Worm (Caenorhabditis elegans): ENCODE data around the gene B0563.5.
A peak's percentile ranks its signal among the peaks of the same experiment; 100 is the strongest.

The B0563.5 gene

ce11 chrX:9172733-9173132 is 26.8 kb downstream of the B0563.5 start:
- TF ChIP-seq snpc-1.1 (tag; optimal IDR thresholded peaks at IDR 0.05; ENCODE audit: insufficient read depth), result no peak
- no peak for TF ChIP-seq K11D2.4 (GFP tag; IDR thresholded peaks at IDR 0.05)
- TF ChIP-seq lsl-1 (GFP tag; optimal IDR thresholded peaks at IDR 0.05), result no peak

ce11 chrX:9174409-9174808 is 28.5 kb downstream of the B0563.5 start, which contains the start of gene B0563.8:
Gene B0563.8, minus strand, starts transcription at chrX:9174509.
- TF ChIP-seq egl-44 (GFP tag; IDR thresholded peaks at IDR 0.05) (no peak), Y67H2A.10 (GFP tag; conservative IDR thresholded peaks at IDR 0.05) (no peak), ztf-26 (tag; optimal IDR thresholded peaks at IDR 0.05) (no peak), ccch-3 (GFP tag; optimal IDR thresholded peaks at IDR 0.05) (no peak), madf-8 (GFP tag; conservative IDR thresholded peaks at IDR 0.05) (no peak), lir-1 (GFP tag; conservative IDR thresholded peaks at IDR 0.05) (no peak), rec-8 (tag; optimal IDR thresholded peaks at IDR 0.05) (no peak), Y79H2A.3 (GFP tag; conservative IDR thresholded peaks at IDR 0.05) (no peak), hrde-1 (tag; optimal IDR thresholded peaks at IDR 0.05; ENCODE audit: borderline replicate concordance) (no peak), Y56A3A.18 (GFP tag; IDR thresholded peaks at IDR 0.05) (no peak), lsl-1 (GFP tag; optimal IDR thresholded peaks at IDR 0.05) (no peak), egl-18 (GFP tag; IDR thresholded peaks at IDR 0.05) (no peak), nfyb-1 (GFP tag; IDR thresholded peaks at IDR 0.05) (no peak)

ce11 chrX:9180823-9181222 is 34.9 kb downstream of the B0563.5 start, which contains the start of gene Y81B9A.4:
Gene Y81B9A.4, minus strand, starts transcription at chrX:9180923.
- TF ChIP-seq akir-1 (GFP tag; optimal IDR thresholded peaks at IDR 0.05), result no peak
- no peak for TF ChIP-seq madf-10 (tag; optimal IDR thresholded peaks at IDR 0.05)
- no peak for TF ChIP-seq nhr-90 (tag; optimal IDR thresholded peaks at IDR 0.05)
- no peak for TF ChIP-seq lir-1 (GFP tag; conservative IDR thresholded peaks at IDR 0.05)

- TF ChIP-seq hmg-1.2 (GFP tag; IDR thresholded peaks at IDR 0.05) (no peak), rpc-1 (optimal IDR thresholded peaks at IDR 0.05) (no peak), rpc-1 (tag; optimal IDR thresholded peaks at IDR 0.05) (no peak)
Measured at ce11 chrX:9182140-9182539, 36.2 kb downstream of the B0563.5 start, which contains the start of gene Y81B9A.3. Gene Y81B9A.3, plus strand, starts transcription at chrX:9182440.

- TF ChIP-seq K11D2.4 (GFP tag; IDR thresholded peaks at IDR 0.05) (no peak), Y53F4B.3 (GFP tag; IDR thresholded peaks at IDR 0.05) (no peak)
Measured at ce11 chrX:9183836-9184235, 37.9 kb downstream of the B0563.5 start, which contains the start of gene Y81B9A.2. Gene Y81B9A.2, plus strand, starts transcription at chrX:9184136.

ce11 chrX:9191795-9192494 is 46.0 kb downstream of the B0563.5 start, which contains the start of gene Y81B9A.1:
Gene Y81B9A.1, plus strand, starts transcription at chrX:9192444.
- TF ChIP-seq rpc-1 (optimal IDR thresholded peaks at IDR 0.05) (peak; percentile 22), rpc-1 (tag; optimal IDR thresholded peaks at IDR 0.05) (peak; percentile 56), tbp1 (GFP tag; optimal IDR thresholded peaks at IDR 0.05) (peak; percentile 28), egrh-3 (GFP tag; IDR thresholded peaks at IDR 0.05) (peak; percentile 61; the same call in 1 of the 2 replicates), zfh-2 (GFP tag; conservative IDR thresholded peaks at IDR 0.05) (0 out of 2 replicates have a peak, but pooled peaks have one; percentile 20), attf-6 (GFP tag; IDR thresholded peaks at IDR 0.05) (0 out of 2 replicates have a peak, but pooled peaks have one; percentile 12), Y53G8AR.9 (GFP tag; conservative IDR thresholded peaks at IDR 0.05) (no peak), nhr-80 (tag; optimal IDR thresholded peaks at IDR 0.05) (no peak), ama-1 (optimal IDR thresholded peaks at IDR 0.05) (no peak), ama-1 (GFP tag; optimal IDR thresholded peaks at IDR 0.05) (peak in 1 of 2 experiments; percentile 23), rcor-1 (GFP tag; IDR thresholded peaks at IDR 0.05) (0 out of 2 replicates have a peak, but pooled peaks have one; percentile 29), tbx-9 (tag; optimal IDR thresholded peaks at IDR 0.05; ENCODE audit: borderline replicate concordance) (no peak), D2030.7 (GFP tag; IDR thresholded peaks at IDR 0.05) (peak; percentile 86), lin-26 (GFP tag; IDR thresholded peaks at IDR 0.05) (peak; percentile 70; the same call in 1 of the 2 replicates)
